Worm (Caenorhabditis elegans) whole organism, young adult: ENCODE results near the gene F52C6.4.
"Not testable (repeated sequence)": the region's sequence is repeated elsewhere in the genome, so short reads cannot be mapped to it uniquely, and the experiment has no call there.

Source experiments
- F39B2.1 ChIP-seq: fragments of 200-800 bp; sonication (Bioruptor generic); IDR thresholded peaks from 2 replicates; pipeline ENCODE4 v1.3.6; 2022; ENCODE audit warnings: missing genetic modification reagents, missing genetic modification characterization, missing compliant biosample characterization
- F49E8.2 ChIP-seq: sonication (generic microtip); optimal IDR thresholded peaks from 3 replicates; lab custom pipeline; 2017; ENCODE audit warnings: missing genetic modification characterization, mild to moderate bottlenecking, missing compliant biosample characterization, antibody characterized with exemption, moderate library complexity; ENCODE audit not compliant: insufficient read depth
- K11D2.4 ChIP-seq: fragments of 200-800 bp; sonication (Bioruptor generic); IDR thresholded peaks from 2 replicates; pipeline ENCODE4 v1.3.6; 2022; ENCODE audit warnings: missing genetic modification reagents, missing genetic modification characterization, missing compliant biosample characterization
- T07F8.4 ChIP-seq: sonication (generic microtip); optimal IDR thresholded peaks from 2 replicates; lab custom pipeline; 2016; ENCODE audit warnings: mild to moderate bottlenecking, missing genetic modification characterization, moderate library complexity, missing compliant biosample characterization
- Y53G8AR.9 ChIP-seq: fragments of 200-800 bp; sonication (Bioruptor generic); conservative IDR thresholded peaks from 2 replicates; pipeline ENCODE4 v1.3.6; 2022; ENCODE audit warnings: missing genetic modification reagents, missing genetic modification characterization, missing compliant biosample characterization
- Y56A3A.18 ChIP-seq: fragments of 200-800 bp; sonication (Bioruptor generic); IDR thresholded peaks from 2 replicates; pipeline ENCODE4 v1.3.6; 2022; ENCODE audit warnings: missing genetic modification reagents, missing genetic modification characterization, missing compliant biosample characterization
- akir-1 ChIP-seq: fragments of 200-800 bp; sonication (Bioruptor generic); optimal IDR thresholded peaks from 2 replicates; lab custom pipeline; 2018; ENCODE audit warnings: mild to moderate bottlenecking, missing genetic modification characterization, moderate library complexity, missing compliant biosample characterization
- atf-7 ChIP-seq: sonication (generic microtip); optimal IDR thresholded peaks from 2 replicates; lab custom pipeline; 2017; ENCODE audit warnings: mild to moderate bottlenecking, missing genetic modification characterization, missing compliant biosample characterization
- attf-3 ChIP-seq: fragments of 200-800 bp; sonication (Bioruptor generic); conservative IDR thresholded peaks from 2 replicates; pipeline ENCODE4 v1.3.6; 2022; ENCODE audit warnings: missing genetic modification reagents, missing genetic modification characterization, missing compliant biosample characterization
- ceh-40 ChIP-seq: fragments of 200-800 bp; sonication (Bioruptor generic); IDR thresholded peaks from 2 replicates; pipeline ENCODE4 v1.3.6; 2022; ENCODE audit warnings: missing genetic modification characterization, missing compliant biosample characterization
- dox-1 ChIP-seq: fragments of 200-800 bp; sonication (Bioruptor generic); IDR thresholded peaks from 2 replicates; pipeline ENCODE4 v1.3.6; 2022; ENCODE audit warnings: missing genetic modification reagents, missing genetic modification characterization, missing compliant biosample characterization
- efl-1 ChIP-seq: fragments of 150-350 bp; optimal IDR thresholded peaks from 2 replicates; lab custom pipeline; 2014; ENCODE audit warnings: missing biosample characterization, missing genetic modification reagents, missing genetic modification characterization
- egl-18 ChIP-seq: fragments of 200-800 bp; sonication (Bioruptor generic); IDR thresholded peaks from 2 replicates; pipeline ENCODE4 v1.3.6; 2022; ENCODE audit warnings: missing genetic modification reagents, missing genetic modification characterization, missing compliant biosample characterization
- lin-54 ChIP-seq: fragments of 200-800 bp; sonication (Bioruptor generic); optimal IDR thresholded peaks from 2 replicates; lab custom pipeline; 2018; ENCODE audit warnings: mild to moderate bottlenecking, missing genetic modification characterization, missing compliant biosample characterization
- lsl-1 ChIP-seq: fragments of 200-800 bp; sonication (Bioruptor generic); optimal IDR thresholded peaks from 2 replicates; lab custom pipeline; 2018; ENCODE audit warnings: mild to moderate bottlenecking, missing genetic modification characterization, moderate library complexity, missing compliant biosample characterization
- lsy-27 ChIP-seq: sonication (generic microtip); optimal IDR thresholded peaks from 2 replicates; lab custom pipeline; 2017; ENCODE audit warnings: missing genetic modification characterization, mild to moderate bottlenecking, missing compliant biosample characterization, antibody characterized with exemption, missing genotype, borderline replicate concordance; ENCODE audit not compliant: insufficient read depth
- madf-6 ChIP-seq: fragments of 200-800 bp; sonication (Bioruptor generic); IDR thresholded peaks from 2 replicates; pipeline ENCODE4 v1.3.6; 2022; ENCODE audit warnings: missing genetic modification reagents, missing genetic modification characterization, missing compliant biosample characterization
- madf-8 ChIP-seq: fragments of 200-800 bp; sonication (Bioruptor generic); conservative IDR thresholded peaks from 2 replicates; pipeline ENCODE4 v1.3.6; 2022; ENCODE audit warnings: missing genetic modification reagents, missing genetic modification characterization, missing compliant biosample characterization
- mcd-1 ChIP-seq: fragments of 200-800 bp; sonication (Bioruptor generic); IDR thresholded peaks from 2 replicates; pipeline ENCODE4 v1.3.6; 2022; ENCODE audit warnings: missing genetic modification reagents, missing genetic modification characterization, missing compliant biosample characterization
- mes-4 ChIP-seq: sonication (generic microtip); optimal IDR thresholded peaks from 2 replicates; lab custom pipeline; 2016; ENCODE audit warnings: missing genotype, missing genetic modification characterization, missing compliant biosample characterization
- nhr-27 ChIP-seq: fragments of 200-800 bp; sonication (Bioruptor generic); optimal IDR thresholded peaks from 2 replicates; lab custom pipeline; 2018; ENCODE audit warnings: mild to moderate bottlenecking, missing genetic modification characterization, moderate library complexity, missing compliant biosample characterization
- nhr-80 ChIP-seq: sonication (generic microtip); optimal IDR thresholded peaks from 2 replicates; lab custom pipeline; 2016; ENCODE audit warnings: missing genetic modification characterization, missing compliant biosample characterization
- pbrm-1 ChIP-seq: fragments of 200-800 bp; sonication (Bioruptor generic); IDR thresholded peaks from 2 replicates; pipeline ENCODE4 v1.3.6; 2022; ENCODE audit warnings: missing genetic modification reagents, missing genetic modification characterization, missing compliant biosample characterization
- rcor-1 ChIP-seq: fragments of 200-800 bp; sonication (Bioruptor generic); IDR thresholded peaks from 2 replicates; pipeline ENCODE4 v1.3.6; 2022; ENCODE audit warnings: missing genetic modification reagents, missing genetic modification characterization, missing compliant biosample characterization
- ztf-18 ChIP-seq: sonication (generic microtip); optimal IDR thresholded peaks from 2 replicates; lab custom pipeline; 2016; ENCODE audit warnings: missing genotype, mild to moderate bottlenecking, missing genetic modification characterization, missing compliant biosample characterization

F52C6.4 gene

ce11 chrII:1946427-1946826, 23.5 kb downstream of the F52C6.4 start, which contains the start of gene math-48:
Gene math-48, minus strand, starts transcription at chrII:1946527.
- TF ChIP-seq nhr-27: no peak
- no peak for TF ChIP-seq madf-8 (GFP tag; lab: Robert Waterston, UW)
- no peak for TF ChIP-seq mes-4 (tag; lab: Kevin White, UChicago)
- no peak for TF ChIP-seq rcor-1 (GFP tag; lab: Robert Waterston, UW)
- no peak for TF ChIP-seq mcd-1 (GFP tag; lab: Robert Waterston, UW)
- TF ChIP-seq T07F8.4 (tag; lab: Kevin White, UChicago): no peak
- TF ChIP-seq lsl-1 (GFP tag; lab: Kevin White, UChicago): no peak
- TF ChIP-seq ztf-18 (tag; lab: Kevin White, UChicago): no peak

ce11 chrII:1948393-1948792, 25.5 kb downstream of the F52C6.4 start, which contains the start of gene ZK250.2:
Gene ZK250.2, plus strand, starts transcription at chrII:1948693.
- TF ChIP-seq efl-1 (GFP tag; lab: Kevin White, UChicago); F39B2.1 (GFP tag; lab: Robert Waterston, UW); Y56A3A.18 (GFP tag; lab: Robert Waterston, UW): not testable (repeated sequence)

- TF ChIP-seq madf-6 (GFP tag; lab: Robert Waterston, UW) (no peak), K11D2.4 (no peak), F49E8.2 (tag; lab: Kevin White, UChicago) (no peak), nhr-80 (tag; lab: Kevin White, UChicago) (peak; percentile 73), atf-7 (tag; lab: Kevin White, UChicago) (peak; percentile 24), dox-1 (GFP tag; lab: Robert Waterston, UW) (peak; percentile 57), pbrm-1 (no peak), lsy-27 (no peak), lin-54 (GFP tag; lab: Kevin White, UChicago) (no peak), Y53G8AR.9 (0 out of 2 replicates have a peak, but pooled peaks have one; percentile 52), attf-3 (GFP tag; lab: Robert Waterston, UW) (no peak), akir-1 (no peak)
Observed at ce11 chrII:1949119-1949518, 26.2 kb downstream of the F52C6.4 start.

ce11 chrII:1955568-1955967, 32.6 kb downstream of the F52C6.4 start, which contains the start of gene math-49:
Gene math-49, minus strand, starts transcription at chrII:1955668.
- TF ChIP-seq egl-18 (GFP tag; lab: Robert Waterston, UW); ceh-40; attf-3 (GFP tag; lab: Robert Waterston, UW): not testable (repeated sequence)
